Worm (Caenorhabditis elegans) whole organism, early embryonic: Measurements from ENCODE around the gene E02C12.10.

Experiments used
- F13C5.2 ChIP-seq: sonication (generic microtip); optimal IDR thresholded peaks from 2 replicates; lab custom pipeline; 2017; ENCODE audit warnings: mild to moderate bottlenecking, missing genetic modification characterization, inconsistent platforms, missing compliant biosample characterization
- tbx-37 ChIP-seq: fragments of 200-800 bp; sonication (Bioruptor generic); conservative IDR thresholded peaks from 2 replicates; pipeline ENCODE4 v1.3.6; 2022; ENCODE audit warnings: missing genetic modification reagents, missing genetic modification characterization, missing compliant biosample characterization

DNA sequence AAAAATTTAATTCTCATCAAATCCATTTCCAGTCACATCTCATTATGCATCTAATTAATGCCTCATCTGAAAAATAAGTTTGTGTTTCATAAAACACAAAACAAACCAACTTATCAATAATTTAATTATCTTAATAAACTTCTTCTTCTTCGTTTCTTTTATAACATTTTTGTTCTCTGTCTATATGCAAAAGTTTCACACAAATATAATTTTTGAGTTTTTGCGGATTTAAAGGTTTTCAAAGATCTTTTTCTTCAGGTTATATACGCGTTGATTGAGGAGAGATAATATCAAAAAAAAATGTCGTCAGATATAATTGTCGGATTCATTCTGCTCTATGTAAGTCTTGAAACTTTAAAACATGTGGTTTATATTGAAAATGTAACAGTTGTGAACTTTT is 28.5 kb downstream of the E02C12.10 start, which contains the start of gene srx-47:
- TF ChIP-seq F13C5.2 (tag; lab: Kevin White, UChicago) (no peak), tbx-37 (GFP tag; lab: Robert Waterston, UW) (no peak)
